Fruit fly (Drosophila melanogaster): ENCODE data around the gene Sgs4.

The Sgs4 gene

DNA sequence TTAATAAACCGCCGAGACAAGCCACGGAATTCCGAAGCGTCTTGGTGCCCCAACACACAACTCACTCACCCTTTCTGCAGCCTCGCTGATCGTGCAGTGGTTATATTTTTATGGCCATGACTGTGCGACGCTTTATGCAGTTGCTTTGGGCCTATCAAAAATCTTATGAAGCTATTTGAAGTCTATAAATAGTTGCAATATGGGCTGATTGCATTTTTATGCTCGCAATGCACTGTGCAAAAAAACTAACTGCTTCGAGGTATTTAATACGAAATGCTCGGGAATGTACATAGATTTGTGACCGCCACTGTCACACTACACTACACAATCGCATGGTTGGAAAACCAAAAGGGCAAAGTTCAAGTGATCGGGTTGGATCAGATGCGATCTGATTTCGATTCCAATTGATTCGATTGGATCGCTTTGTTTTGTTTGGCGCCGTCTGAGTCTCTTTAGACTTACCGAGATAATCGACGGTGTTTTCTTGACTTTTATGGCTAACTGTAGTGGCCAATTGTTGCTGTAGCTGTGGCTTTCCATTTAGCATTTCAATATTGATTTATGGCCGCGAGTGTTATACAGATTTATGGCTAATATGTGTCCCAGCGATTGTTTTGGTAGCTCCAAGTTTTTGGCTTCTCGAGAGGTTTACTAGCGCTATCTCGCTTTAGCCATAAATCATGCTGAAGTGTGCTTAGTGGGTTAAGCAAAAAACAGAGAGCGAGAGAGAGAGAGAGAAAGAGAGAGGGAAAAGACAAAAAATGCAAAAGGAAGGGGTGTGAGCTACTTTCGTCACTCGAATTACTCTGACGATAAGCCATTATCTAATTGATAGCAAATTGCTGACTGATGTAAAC, 47.8 kb downstream of the Sgs4 start:
- TF ChIP-seq rgr (GFP tag; optimal IDR thresholded peaks at IDR 0.05) (no peak), Jra (GFP tag; optimal IDR thresholded peaks at IDR 0.05) (no peak), CG32264 (GFP tag; optimal IDR thresholded peaks at IDR 0.05) (no peak), pan (optimal IDR thresholded peaks at IDR 0.05) (no peak), tai (GFP tag; optimal IDR thresholded peaks at IDR 0.05) (no peak)

DNA sequence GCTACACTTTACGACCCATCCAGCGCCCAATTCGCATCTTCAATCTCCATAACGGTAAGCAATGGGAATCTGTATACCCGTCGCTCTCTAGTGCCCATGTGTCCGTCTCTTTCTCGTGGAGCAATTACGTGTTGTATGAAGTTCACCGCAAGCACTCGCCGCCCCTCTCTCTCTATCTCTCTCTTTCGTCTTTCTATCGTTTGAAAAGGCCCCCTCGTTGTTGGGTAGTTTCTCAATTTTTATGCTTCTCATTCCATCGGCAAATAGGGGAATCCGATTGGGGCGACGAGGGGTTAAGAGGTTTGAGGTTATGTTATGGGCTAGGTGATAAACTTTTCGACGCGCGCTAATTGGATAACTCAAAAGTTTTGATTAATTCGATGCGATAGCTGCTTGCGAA, 49.0 kb downstream of the Sgs4 start:
- TF ChIP-seq Dfd (GFP tag; optimal IDR thresholded peaks at IDR 0.05) (no peak), fru (GFP tag; optimal IDR thresholded peaks at IDR 0.05) (no peak), dl (GFP tag; optimal IDR thresholded peaks at IDR 0.05; ENCODE audit: insufficient read depth in 1 of 2, partially characterized antibody in 2 of 2) (no peak), pan (optimal IDR thresholded peaks at IDR 0.05) (no peak), psq (GFP tag; optimal IDR thresholded peaks at IDR 0.05) (no peak), ey (GFP tag; optimal IDR thresholded peaks at IDR 0.05) (no peak)
